Worm (Caenorhabditis elegans): Measurements from ENCODE around the gene T25D10.1.

DNA sequence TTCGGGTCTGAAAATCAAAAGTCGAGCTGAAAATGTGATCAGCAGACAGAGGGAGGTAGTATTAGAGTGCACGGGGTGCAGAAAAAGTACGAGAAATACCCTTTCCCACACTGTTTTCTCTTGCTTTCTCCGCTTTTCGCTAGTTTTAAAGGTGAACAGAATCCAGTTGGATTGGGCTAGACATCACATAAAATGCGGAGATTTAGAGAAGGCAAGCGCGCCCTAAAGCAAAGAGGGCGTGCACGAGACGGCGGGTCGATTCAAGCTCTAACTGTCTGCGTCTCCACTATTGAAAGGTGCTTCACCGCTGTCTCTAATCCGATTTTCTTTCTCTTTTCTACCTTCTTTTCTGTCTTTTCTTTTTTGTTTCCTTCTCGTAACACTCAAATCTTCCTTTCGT is 33.1 kb upstream of the T25D10.1 start:
- TF ChIP-seq flt-1 (GFP tag; IDR thresholded peaks at IDR 0.05) (no peak), med-1 (GFP tag; optimal IDR thresholded peaks at IDR 0.05; ENCODE audit: insufficient read depth) (no peak), ztf-23 (GFP tag; IDR thresholded peaks at IDR 0.05) (no peak), cog-1 (tag; optimal IDR thresholded peaks at IDR 0.05) (peak; percentile 57)
